Worm (Caenorhabditis elegans): ENCODE data around the gene arrd-18.

DNA sequence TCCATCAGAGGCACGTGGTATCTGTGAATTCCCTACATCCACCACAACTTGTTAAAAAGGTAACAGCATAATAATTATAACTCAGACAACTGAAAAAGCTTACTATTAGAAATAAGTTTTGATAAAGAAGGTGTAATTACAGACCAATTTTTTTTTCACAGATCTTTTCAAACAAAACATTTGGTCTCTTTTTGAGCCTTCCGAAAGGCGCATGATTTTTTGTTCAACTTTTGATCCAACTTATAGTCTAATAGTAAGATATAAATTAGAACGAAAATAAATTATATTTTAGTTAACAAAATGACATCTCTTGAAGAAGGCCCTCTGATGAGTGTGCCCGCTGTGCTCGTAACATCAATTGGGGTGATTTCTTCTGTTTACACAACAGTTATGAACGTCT, 3.7 kb downstream of the arrd-18 start, which contains the start of gene srbc-3:
- TF ChIP-seq ceh-36 (tag; optimal IDR thresholded peaks at IDR 0.05) (no peak), F13C5.2 (tag; optimal IDR thresholded peaks at IDR 0.05) (no peak)

Measured in whole organism, early embryonic.